Fruit fly (Drosophila melanogaster): ENCODE data around the gene fabp.
A peak's percentile ranks its signal among the peaks of the same experiment; 100 is the strongest.

The fabp gene

DNA sequence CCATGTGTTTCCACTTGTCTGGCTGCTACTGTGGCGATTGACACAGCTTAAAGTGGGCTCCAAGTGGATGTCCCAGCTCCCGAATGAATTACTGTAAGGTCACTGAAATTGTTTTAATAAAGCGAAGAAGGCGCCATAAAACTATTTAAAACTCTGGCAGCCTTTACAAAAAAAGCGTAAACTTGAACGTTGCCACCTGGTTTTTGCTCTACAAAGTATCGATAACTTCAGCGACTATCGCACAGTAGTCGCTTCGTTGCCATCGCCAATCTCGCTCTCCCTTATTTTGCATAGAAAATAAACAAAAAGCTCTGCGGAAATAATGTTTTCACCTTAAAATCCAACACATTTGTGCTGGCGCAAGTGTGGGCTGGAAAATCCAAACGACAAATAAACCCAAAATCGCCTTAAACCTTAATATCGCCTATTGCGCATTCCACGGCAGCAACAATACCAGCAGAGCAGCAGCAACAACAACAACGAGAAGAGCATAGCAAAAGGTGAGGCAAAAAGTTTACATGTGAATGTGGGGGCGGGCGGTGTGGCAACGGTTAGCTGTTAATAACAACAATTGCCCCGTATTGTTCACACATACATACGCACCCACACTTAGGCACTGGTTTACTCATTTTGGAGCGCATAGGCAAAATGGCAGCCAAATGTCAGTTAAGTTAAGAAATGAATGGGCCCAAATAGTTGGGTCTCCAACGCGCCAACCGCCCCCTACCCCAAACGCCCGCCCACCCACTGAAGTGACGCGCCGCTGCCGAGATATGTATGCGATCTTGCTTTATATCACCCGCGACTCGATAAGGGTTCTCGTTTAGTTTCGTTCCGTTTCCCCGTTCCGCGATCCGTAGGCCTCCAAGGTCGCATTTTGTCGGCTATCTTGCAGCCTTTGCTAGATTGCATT lies 14.7 kb upstream of the fabp start, which contains the start of gene wkd (continued):
- TF ChIP-seq CG17385 (GFP tag; optimal IDR thresholded peaks at IDR 0.05) (no peak), p53 (GFP tag; optimal IDR thresholded peaks at IDR 0.05) (no peak), bsh (GFP tag; optimal IDR thresholded peaks at IDR 0.05) (no peak), CG14860 (GFP tag; IDR thresholded peaks at IDR 0.05; ENCODE audit: partially characterized antibody) (peak; percentile 70), Dbx (GFP tag; IDR thresholded peaks at IDR 0.05) (no peak), Oaz (GFP tag; IDR thresholded peaks at IDR 0.05) (no peak), CG1233 (GFP tag; optimal IDR thresholded peaks at IDR 0.05) (no peak), ind (GFP tag; optimal IDR thresholded peaks at IDR 0.05) (no peak), Awh (GFP tag; IDR thresholded peaks at IDR 0.05) (no peak), wek (GFP tag; optimal IDR thresholded peaks at IDR 0.05) (no peak), CG8359 (GFP tag; optimal IDR thresholded peaks at IDR 0.05; ENCODE audit: borderline replicate concordance) (no peak), CG10543 (GFP tag; optimal IDR thresholded peaks at IDR 0.05) (peak; percentile 63), insv (GFP tag; optimal IDR thresholded peaks at IDR 0.05) (no peak), dysf (GFP tag; IDR thresholded peaks at IDR 0.05) (no peak), CG12299 (tag; optimal IDR thresholded peaks at IDR 0.05) (peak; percentile 39), Rfx (GFP tag; IDR thresholded peaks at IDR 0.05) (no peak), CG16815 (GFP tag; optimal IDR thresholded peaks at IDR 0.05) (no peak), usp (GFP tag; optimal IDR thresholded peaks at IDR 0.05) (no peak), CG11504 (tag; optimal IDR thresholded peaks at IDR 0.05) (no peak), pfk (GFP tag; optimal IDR thresholded peaks at IDR 0.05) (peak; percentile 96), CG4328 (GFP tag; optimal IDR thresholded peaks at IDR 0.05) (no peak), slp2 (GFP tag; optimal IDR thresholded peaks at IDR 0.05) (no peak), CG6683 (GFP tag; optimal IDR thresholded peaks at IDR 0.05) (no peak), row (GFP tag; IDR thresholded peaks at IDR 0.05) (0 out of 3 replicates have a peak, but pooled peaks have one; percentile 20), tap (tag; optimal IDR thresholded peaks at IDR 0.05) (no peak), Eip74EF (GFP tag; optimal IDR thresholded peaks at IDR 0.05) (no peak), onecut (GFP tag; IDR thresholded peaks at IDR 0.05) (no peak), CG11560 (tag; IDR thresholded peaks at IDR 0.05) (no peak), MTF-1 (GFP tag; optimal IDR thresholded peaks at IDR 0.05; ENCODE audit: borderline replicate concordance) (no peak), z (GFP tag; IDR thresholded peaks at IDR 0.05) (no peak), CG11093 (GFP tag; IDR thresholded peaks at IDR 0.05) (no peak), CG3281 (GFP tag; optimal IDR thresholded peaks at IDR 0.05) (no peak), CG3838 (GFP tag; optimal IDR thresholded peaks at IDR 0.05) (no peak), emc (GFP tag; optimal IDR thresholded peaks at IDR 0.05) (no peak), CG4617 (GFP tag; optimal IDR thresholded peaks at IDR 0.05; ENCODE audit: borderline replicate concordance) (peak; percentile 87), CG7839 (tag; optimal IDR thresholded peaks at IDR 0.05) (no peak), CG10462 (GFP tag; optimal IDR thresholded peaks at IDR 0.05) (no peak), caup (GFP tag; optimal IDR thresholded peaks at IDR 0.05; ENCODE audit: severe bottlenecking) (no peak), gcm2 (GFP tag; optimal IDR thresholded peaks at IDR 0.05) (no peak), Xbp1 (GFP tag; optimal IDR thresholded peaks at IDR 0.05) (no peak), Six4 (GFP tag; optimal IDR thresholded peaks at IDR 0.05) (no peak), sisA (GFP tag; IDR thresholded peaks at IDR 0.05) (no peak), ken (GFP tag; IDR thresholded peaks at IDR 0.05) (no peak), Sry-β (GFP tag; optimal IDR thresholded peaks at IDR 0.05) (no peak), sens-2 (GFP tag; IDR thresholded peaks at IDR 0.05) (no peak), Bgb (GFP tag; IDR thresholded peaks at IDR 0.05; ENCODE audit: partially characterized antibody) (peak; percentile 92), CG5180 (GFP tag; optimal IDR thresholded peaks at IDR 0.05) (no peak), eyg (GFP tag; optimal IDR thresholded peaks at IDR 0.05) (no peak)
